Worm (Caenorhabditis elegans) whole organism, L1 larva: ENCODE measurements around the gene W08A12.3.

Experiments used
- alr-1 ChIP-seq: fragments of 200-800 bp; sonication (Bioruptor generic); optimal IDR thresholded peaks from 2 replicates; lab custom pipeline; 2018; ENCODE audit warnings: borderline replicate concordance, mild to moderate bottlenecking, missing genetic modification characterization, missing compliant biosample characterization
- blmp-1 ChIP-seq: fragments of 150-350 bp; optimal IDR thresholded peaks from 2 replicates; lab custom pipeline; 2014; ENCODE audit warnings: missing biosample characterization, missing genetic modification characterization
- ceh-82 ChIP-seq, 3 experiments: fragments of 150-350 bp in 1 of 3; sonication (generic microtip) in 2 of 3; optimal IDR thresholded peaks; 2 replicates each; lab custom pipeline; 2014 to 2017; ENCODE audit warnings: missing biosample characterization in 3 of 3, missing genetic modification characterization in 3 of 3
- ets-5 ChIP-seq: fragments of 200-800 bp; sonication (Bioruptor generic); IDR thresholded peaks from 2 replicates; pipeline ENCODE4 v1.3.6; 2022; ENCODE audit warnings: missing genetic modification characterization, missing compliant biosample characterization
- fkh-10 ChIP-seq: sonication (generic microtip); optimal IDR thresholded peaks from 2 replicates; lab custom pipeline; 2017; ENCODE audit warnings: missing biosample characterization, missing genetic modification reagents, missing genetic modification characterization
- fos-1 ChIP-seq: fragments of 150-350 bp; optimal IDR thresholded peaks from 2 replicates; lab custom pipeline; 2014; ENCODE audit warnings: missing biosample characterization, missing genetic modification characterization
- grh-1 ChIP-seq: fragments of 200-800 bp; sonication (Bioruptor generic); IDR thresholded peaks from 2 replicates; pipeline ENCODE4 v1.3.6; 2022; ENCODE audit warnings: missing genetic modification reagents, missing genetic modification characterization, missing compliant biosample characterization
- jun-1 ChIP-seq: fragments of 150-350 bp; optimal IDR thresholded peaks from 2 replicates; lab custom pipeline; 2014; ENCODE audit warnings: missing biosample characterization, missing genetic modification reagents, missing genetic modification characterization
- lin-39 ChIP-seq: fragments of 150-350 bp; optimal IDR thresholded peaks from 2 replicates; lab custom pipeline; 2014; ENCODE audit warnings: missing biosample characterization, missing genetic modification reagents, missing genetic modification characterization
- nhr-11 ChIP-seq: fragments of 150-350 bp; optimal IDR thresholded peaks from 2 replicates; lab custom pipeline; 2014; ENCODE audit warnings: missing biosample characterization, missing genetic modification characterization
- nhr-237 ChIP-seq: fragments of 150-350 bp; optimal IDR thresholded peaks from 2 replicates; lab custom pipeline; 2014; ENCODE audit warnings: missing biosample characterization, missing genetic modification characterization
- skn-1 ChIP-seq: fragments of 150-350 bp; optimal IDR thresholded peaks from 2 replicates; lab custom pipeline; 2014; ENCODE audit warnings: missing biosample characterization, missing genetic modification characterization
- unc-86 ChIP-seq: sonication (generic microtip); optimal IDR thresholded peaks from 2 replicates; lab custom pipeline; 2016; ENCODE audit warnings: missing genetic modification characterization, missing compliant biosample characterization

DNA sequence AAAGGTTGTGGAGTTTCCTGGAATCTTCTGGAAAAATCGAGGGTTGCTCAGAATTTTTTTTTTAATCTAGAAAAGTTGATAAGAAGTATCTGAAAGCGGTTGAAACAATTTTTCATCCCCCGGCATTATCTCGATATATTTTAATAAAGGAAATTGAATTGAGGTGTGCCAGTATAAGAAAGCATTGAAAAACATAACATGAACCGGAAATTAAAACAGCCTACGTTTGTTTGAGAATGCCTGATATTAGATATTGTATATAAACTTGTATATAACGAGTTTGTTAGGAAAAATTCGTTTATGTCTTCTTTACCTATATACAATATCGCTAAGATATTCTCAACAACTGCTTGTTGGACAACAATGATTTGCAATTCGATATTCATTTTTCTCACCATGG, 42.1 kb downstream of the W08A12.3 start, which contains the start of gene str-30:
- TF ChIP-seq blmp-1 (tag; lab: Kevin White, UChicago) (no peak), nhr-11 (no peak), lin-39 (tag; lab: Kevin White, UChicago) (no peak), ets-5 (GFP tag; lab: Robert Waterston, UW) (no peak), alr-1 (no peak), fos-1 (tag; lab: Kevin White, UChicago) (no peak), ceh-82 (tag; optimal IDR thresholded peaks at IDR 0.05; lab: Kevin White, UChicago) (no peak), fkh-10 (GFP tag; lab: Kevin White, UChicago) (no peak), jun-1 (tag; lab: Kevin White, UChicago) (no peak), unc-86 (tag; lab: Kevin White, UChicago) (no peak), skn-1 (tag; lab: Kevin White, UChicago) (no peak), grh-1 (GFP tag; lab: Robert Waterston, UW) (no peak), nhr-237 (tag; lab: Kevin White, UChicago) (no peak)
